Worm (Caenorhabditis elegans): Measurements from ENCODE around the gene Y39G8B.1.

Y39G8B.1 gene

DNA sequence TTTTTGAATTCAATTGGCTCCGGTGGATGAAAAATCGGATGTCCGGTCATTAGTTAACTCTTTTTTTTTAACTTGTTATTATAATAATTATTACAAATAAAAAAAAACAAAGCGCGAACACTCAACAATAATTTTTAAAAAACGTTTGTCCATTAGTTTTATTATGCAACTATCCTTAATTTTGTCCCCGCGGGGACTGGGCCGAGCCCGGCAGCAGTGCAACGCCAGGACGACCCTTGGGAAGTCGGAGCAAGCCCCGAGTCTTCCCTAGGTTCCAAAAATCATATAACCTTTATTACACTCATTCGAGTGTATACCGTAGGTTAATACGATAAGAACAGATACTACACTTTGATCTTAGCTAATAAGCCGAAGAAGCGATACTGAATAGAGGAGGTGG lies 24.8 kb downstream of the Y39G8B.1 start:
- TF ChIP-seq lin-26 (GFP tag; IDR thresholded peaks at IDR 0.05) (peak; percentile 60; the same call in 1 of the 2 replicates), attf-6 (GFP tag; IDR thresholded peaks at IDR 0.05) (peak; percentile 63)

- peak; percentile 77 for TF ChIP-seq madf-6 (GFP tag; IDR thresholded peaks at IDR 0.05)
- TF ChIP-seq snpc-3.4 (tag; optimal IDR thresholded peaks at IDR 0.05): peak; percentile 20
- TF ChIP-seq D2030.7 (GFP tag; IDR thresholded peaks at IDR 0.05): peak; percentile 68
- TF ChIP-seq rcor-1 (GFP tag; IDR thresholded peaks at IDR 0.05): peak; percentile 58
- TF ChIP-seq F33H1.4 (GFP tag; IDR thresholded peaks at IDR 0.05): 0 out of 2 replicates have a peak, but pooled peaks have one; percentile 12
- 0 out of 2 replicates have a peak, but pooled peaks have one; percentile 4 for TF ChIP-seq hmg-1.2 (GFP tag; IDR thresholded peaks at IDR 0.05)
- TF ChIP-seq snpc-4 (GFP tag; optimal IDR thresholded peaks at IDR 0.05): peak; percentile 86
- TF ChIP-seq snpc-4 (tag; optimal IDR thresholded peaks at IDR 0.05): peak; percentile 10 to 95 (median 86)
- 0 out of 2 replicates have a peak, but pooled peaks have one; percentile 27 for TF ChIP-seq hmg-20 (GFP tag; IDR thresholded peaks at IDR 0.05)
- peak; percentile 88 for TF ChIP-seq attf-6 (GFP tag; IDR thresholded peaks at IDR 0.05)
- TF ChIP-seq madf-8 (GFP tag; conservative IDR thresholded peaks at IDR 0.05): peak; percentile 11; the same call in 1 of the 2 replicates
- peak; percentile 87 for TF ChIP-seq snpc-1.1 (tag; optimal IDR thresholded peaks at IDR 0.05; ENCODE audit: insufficient read depth)
- TF ChIP-seq mcd-1 (GFP tag; IDR thresholded peaks at IDR 0.05): peak; percentile 47; the same call in 1 of the 2 replicates
- 0 out of 2 replicates have a peak, but pooled peaks have one; percentile 10 for TF ChIP-seq lin-26 (GFP tag; IDR thresholded peaks at IDR 0.05)
- TF ChIP-seq pbrm-1 (GFP tag; IDR thresholded peaks at IDR 0.05): peak; percentile 84
These were observed 27.0 kb downstream of the Y39G8B.1 start for ce11 chrII:13946455-13947093.

DNA sequence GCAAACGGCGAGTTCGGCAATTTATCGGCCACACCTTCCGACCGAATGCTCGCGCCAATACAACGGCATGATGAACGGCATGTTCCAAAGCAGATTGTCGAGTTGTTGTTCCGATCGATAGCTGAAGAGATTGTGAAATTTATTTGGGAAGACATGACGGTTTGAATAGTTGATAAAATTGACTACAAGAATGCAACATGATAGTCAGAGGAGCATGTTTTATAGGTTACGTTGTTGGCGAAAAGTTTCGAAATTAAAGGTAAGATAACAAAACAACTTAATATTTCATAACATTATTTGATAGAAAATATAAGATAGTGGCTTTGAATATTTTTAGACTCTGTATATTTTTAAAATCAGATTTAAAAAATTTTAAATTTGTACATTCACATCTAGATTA lies 28.1 kb downstream of the Y39G8B.1 start:
- no peak for TF ChIP-seq nhr-27 (tag; optimal IDR thresholded peaks at IDR 0.05)
- TF ChIP-seq nhr-120 (GFP tag; IDR thresholded peaks at IDR 0.05): no peak
- TF ChIP-seq ceh-40 (GFP tag; IDR thresholded peaks at IDR 0.05): no peak
- TF ChIP-seq zfh-2 (GFP tag; conservative IDR thresholded peaks at IDR 0.05): 0 out of 2 replicates have a peak, but pooled peaks have one; percentile 30
- no peak for TF ChIP-seq egl-44 (GFP tag; IDR thresholded peaks at IDR 0.05)
- TF ChIP-seq ceh-79 (tag; optimal IDR thresholded peaks at IDR 0.05): no peak
- peak; percentile 48 for TF ChIP-seq unc-62 (GFP tag; optimal IDR thresholded peaks at IDR 0.05)
- no peak for TF ChIP-seq lin-35 (GFP tag; optimal IDR thresholded peaks at IDR 0.05)
- TF ChIP-seq cebp-1 (GFP tag; IDR thresholded peaks at IDR 0.05): peak; percentile 47; the same call in 1 of the 2 replicates
- TF ChIP-seq cebp-1 (tag; optimal IDR thresholded peaks at IDR 0.05): peak; percentile 88

DNA sequence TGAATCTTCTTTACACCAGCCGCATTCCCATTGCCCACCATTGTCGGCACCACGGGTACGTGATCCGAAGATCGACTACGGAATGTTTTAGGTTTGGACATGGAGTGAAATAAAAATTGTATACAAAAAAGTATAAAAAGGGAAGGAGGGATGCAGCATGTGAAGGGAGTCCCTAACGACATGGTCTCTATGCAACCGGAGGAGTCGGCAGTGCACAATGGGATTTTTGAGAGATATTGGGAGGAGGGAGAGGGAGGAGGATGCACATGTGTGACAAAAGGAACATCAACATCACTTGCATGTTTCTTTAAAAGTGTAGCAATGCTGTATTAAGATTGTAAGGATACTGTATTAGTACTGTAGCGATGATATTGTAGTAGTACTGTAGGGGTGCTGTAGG lies 34.1 kb downstream of the Y39G8B.1 start, which contains the start of gene W07G1.1:
W07G1.1 (minus strand) TSS at position 101 of the 400 bp plus-strand sequence.
- TF ChIP-seq Y95B8A.8 (GFP tag; IDR thresholded peaks at IDR 0.05) (no peak), lag-1 (GFP tag; IDR thresholded peaks at IDR 0.05) (no peak), ztf-25 (GFP tag; IDR thresholded peaks at IDR 0.05) (no peak), attf-5 (GFP tag; optimal IDR thresholded peaks at IDR 0.05) (no peak), gei-17 (GFP tag; optimal IDR thresholded peaks at IDR 0.05) (no peak), mes-4 (tag; optimal IDR thresholded peaks at IDR 0.05) (no peak), ceh-58 (GFP tag; IDR thresholded peaks at IDR 0.05) (no peak), attf-3 (GFP tag; conservative IDR thresholded peaks at IDR 0.05) (no peak), sdz-38 (tag; optimal IDR thresholded peaks at IDR 0.05) (no peak), unc-130 (GFP tag; optimal IDR thresholded peaks at IDR 0.05) (no peak), madf-3 (GFP tag; IDR thresholded peaks at IDR 0.05) (no peak), ZK185.1 (tag; optimal IDR thresholded peaks at IDR 0.05; ENCODE audit: poor library complexity, severe bottlenecking) (no peak), chd-7 (tag; optimal IDR thresholded peaks at IDR 0.05) (no peak), T07F8.4 (tag; optimal IDR thresholded peaks at IDR 0.05) (no peak), him-1 (tag; optimal IDR thresholded peaks at IDR 0.05) (no peak)
